Worm (Caenorhabditis elegans) whole organism, mixed stage, embryonic: ENCODE measurements around the gene ZK1128.1.

ENCODE experiments used
- elt-1 ChIP-seq: sonication (generic microtip); optimal IDR thresholded peaks from 2 replicates; lab custom pipeline; 2017; ENCODE audit warnings: missing genetic modification characterization, mild to moderate bottlenecking, missing compliant biosample characterization, antibody characterized with exemption, moderate library complexity, borderline replicate concordance; ENCODE audit not compliant: insufficient read depth
- elt-3 ChIP-seq: fragments of 150-350 bp; optimal IDR thresholded peaks from 2 replicates; lab custom pipeline; 2014; ENCODE audit warnings: missing biosample characterization, missing genetic modification characterization
- lin-13 ChIP-seq: fragments of 150-350 bp; optimal IDR thresholded peaks from 2 replicates; lab custom pipeline; 2014; ENCODE audit warnings: missing biosample characterization, missing genetic modification characterization
- mep-1 ChIP-seq: fragments of 150-350 bp; optimal IDR thresholded peaks from 2 replicates; lab custom pipeline; 2017; ENCODE audit warnings: missing biosample characterization, missing genetic modification reagents, missing genetic modification characterization, inconsistent platforms
- nhr-237 ChIP-seq: fragments of 150-350 bp; optimal IDR thresholded peaks from 2 replicates; lab custom pipeline; 2014; ENCODE audit warnings: missing biosample characterization, missing genetic modification characterization
- sem-2 ChIP-seq: fragments of 200-800 bp; sonication (Bioruptor generic); optimal IDR thresholded peaks from 2 replicates; lab custom pipeline; 2018; ENCODE audit warnings: mild to moderate bottlenecking, missing genetic modification characterization, missing compliant biosample characterization
- snpc-4 ChIP-seq: fragments of 150-350 bp; optimal IDR thresholded peaks from 2 replicates; lab custom pipeline; 2014; ENCODE audit warnings: missing biosample characterization, missing genetic modification characterization
- unc-62 ChIP-seq: fragments of 150-350 bp; optimal IDR thresholded peaks from 2 replicates; lab custom pipeline; 2014; ENCODE audit warnings: missing biosample characterization, missing genetic modification reagents, missing genetic modification characterization

DNA sequence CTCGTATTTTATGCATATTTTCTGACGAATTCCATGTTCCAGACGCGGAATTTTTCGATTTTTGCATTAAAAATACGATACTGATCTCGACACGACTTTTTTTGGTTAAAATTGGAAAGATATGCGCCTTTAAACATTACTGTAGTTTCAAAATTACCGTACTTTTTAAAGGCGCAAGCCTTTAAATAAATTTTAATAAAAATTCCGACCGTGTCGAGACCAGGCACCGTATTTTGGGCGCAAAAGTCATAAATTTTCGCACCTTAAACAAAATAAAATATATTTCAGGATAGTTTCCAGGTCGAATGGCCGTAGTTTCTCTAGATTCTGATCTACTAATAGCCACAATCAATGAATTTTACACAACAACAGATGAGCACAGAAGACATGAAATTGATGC is 45.3 kb downstream of the ZK1128.1 start, which contains the start of gene T16G12.6:
- TF ChIP-seq unc-62 (GFP tag; lab: Kevin White, UChicago): no peak
- no peak for TF ChIP-seq lin-13
- TF ChIP-seq snpc-4 (tag; lab: Kevin White, UChicago): no peak
- TF ChIP-seq elt-1: no peak
- no peak for TF ChIP-seq elt-3 (tag; lab: Kevin White, UChicago)
- TF ChIP-seq sem-2 (GFP tag; lab: Kevin White, UChicago): no peak
- no peak for TF ChIP-seq mep-1 (tag; lab: Kevin White, UChicago)
- TF ChIP-seq nhr-237 (tag; lab: Kevin White, UChicago): no peak
